Worm (Caenorhabditis elegans): ENCODE results near the gene srh-239.

srh-239 gene

ce11 chrV:15444188-15444587 is 1.3 kb upstream of the srh-239 start, which contains the start of gene T26H5.11:
TSS of gene T26H5.11 (minus strand) at chrV:15444288.
- no peak for TF ChIP-seq F37B4.10 (GFP tag; IDR thresholded peaks at IDR 0.05)
- no peak for TF ChIP-seq F57A8.1 (GFP tag; optimal IDR thresholded peaks at IDR 0.05)
- TF ChIP-seq ztf-25 (GFP tag; IDR thresholded peaks at IDR 0.05), result no peak
- no peak for TF ChIP-seq lsy-27 (tag; optimal IDR thresholded peaks at IDR 0.05; ENCODE audit: borderline replicate concordance, insufficient read depth)
- TF ChIP-seq madf-3 (GFP tag; IDR thresholded peaks at IDR 0.05), result no peak
- no peak for TF ChIP-seq sptf-2 (GFP tag; optimal IDR thresholded peaks at IDR 0.05)
- no peak for TF ChIP-seq somi-1 (GFP tag; optimal IDR thresholded peaks at IDR 0.05)
- TF ChIP-seq ama-1 (optimal IDR thresholded peaks at IDR 0.05), result no peak
- no peak for TF ChIP-seq ama-1 (GFP tag; optimal IDR thresholded peaks at IDR 0.05)
- TF ChIP-seq lsl-1 (GFP tag; optimal IDR thresholded peaks at IDR 0.05), result no peak
- no peak for TF ChIP-seq rcor-1 (GFP tag; IDR thresholded peaks at IDR 0.05)
- no peak for TF ChIP-seq C17E4.6 (GFP tag; IDR thresholded peaks at IDR 0.05)
- TF ChIP-seq let-526 (GFP tag; IDR thresholded peaks at IDR 0.05), result no peak

- TF ChIP-seq hmg-1.2 (GFP tag; IDR thresholded peaks at IDR 0.05) (no peak), nhr-80 (tag; optimal IDR thresholded peaks at IDR 0.05) (peak; percentile 2), die-1 (tag; optimal IDR thresholded peaks at IDR 0.05) (no peak), nhr-90 (tag; optimal IDR thresholded peaks at IDR 0.05) (no peak), ceh-100 (GFP tag; IDR thresholded peaks at IDR 0.05) (no peak), Y53F4B.3 (GFP tag; IDR thresholded peaks at IDR 0.05) (no peak)
These were observed 922 bp upstream of the srh-239 start, which contains the start of gene T26H5.9 for ce11 chrV:15444615-15445014. TSS of gene T26H5.9 (plus strand) at chrV:15444916.

ce11 chrV:15448408-15448807 is 2.9 kb downstream of the srh-239 start, which contains the start of gene T26H5.4:
TSS of gene T26H5.4 (minus strand) at chrV:15448701.
- TF ChIP-seq madf-6 (GFP tag; IDR thresholded peaks at IDR 0.05) (no peak), nhr-80 (tag; optimal IDR thresholded peaks at IDR 0.05) (peak; percentile 3)

- no peak for TF ChIP-seq Y53F4B.3 (GFP tag; IDR thresholded peaks at IDR 0.05)
- no peak for TF ChIP-seq hmg-1.2 (GFP tag; IDR thresholded peaks at IDR 0.05)
- TF ChIP-seq B0261.1 (tag; optimal IDR thresholded peaks at IDR 0.05), result no peak
- TF ChIP-seq Y53G8AR.9 (GFP tag; conservative IDR thresholded peaks at IDR 0.05), result no peak
- TF ChIP-seq rec-8 (tag; optimal IDR thresholded peaks at IDR 0.05), result no peak
- TF ChIP-seq nfya-2 (GFP tag; IDR thresholded peaks at IDR 0.05), result no peak
- no peak for TF ChIP-seq ceh-100 (GFP tag; IDR thresholded peaks at IDR 0.05)
- TF ChIP-seq ztf-22 (GFP tag; optimal IDR thresholded peaks at IDR 0.05), result no peak
These were observed 3.3 kb downstream of the srh-239 start, which contains the start of gene T26H5.14 for ce11 chrV:15448865-15449264. TSS of gene T26H5.14 (plus strand) at chrV:15449165.

ce11 chrV:15451421-15451820 is 5.9 kb downstream of the srh-239 start, which contains the start of gene srw-33:
TSS of gene srw-33 (minus strand) at chrV:15451521.
- TF ChIP-seq aptf-3 (GFP tag; IDR thresholded peaks at IDR 0.05), result no peak

- peak; percentile 57 for TF ChIP-seq him-1 (tag; optimal IDR thresholded peaks at IDR 0.05)
- peak; percentile 31; the same call in 1 of the 2 replicates for TF ChIP-seq ekl-4 (GFP tag; IDR thresholded peaks at IDR 0.05)
- TF ChIP-seq ztf-28 (GFP tag; IDR thresholded peaks at IDR 0.05), result peak; percentile 44; the same call in 1 of the 2 replicates
- TF ChIP-seq rec-8 (tag; optimal IDR thresholded peaks at IDR 0.05), result peak in 1 of 2 experiments; percentile 67
- peak; percentile 67; the same call in 1 of the 2 replicates for TF ChIP-seq egl-44 (GFP tag; IDR thresholded peaks at IDR 0.05)
- no peak for TF ChIP-seq C17E4.6 (GFP tag; IDR thresholded peaks at IDR 0.05)
- TF ChIP-seq somi-1 (GFP tag; optimal IDR thresholded peaks at IDR 0.05), result peak; percentile 2
- no peak for TF ChIP-seq nhr-80 (tag; optimal IDR thresholded peaks at IDR 0.05)
- no peak for TF ChIP-seq madf-8 (GFP tag; conservative IDR thresholded peaks at IDR 0.05)
- TF ChIP-seq lsl-1 (GFP tag; optimal IDR thresholded peaks at IDR 0.05), result peak; percentile 34
- peak; percentile 16 for TF ChIP-seq lin-54 (GFP tag; optimal IDR thresholded peaks at IDR 0.05)
- no peak for TF ChIP-seq snpc-3.4 (tag; optimal IDR thresholded peaks at IDR 0.05)
- 0 out of 2 replicates have a peak, but pooled peaks have one; percentile 59 for TF ChIP-seq egl-18 (GFP tag; IDR thresholded peaks at IDR 0.05)
- peak; percentile 86 for TF ChIP-seq tbp1 (GFP tag; optimal IDR thresholded peaks at IDR 0.05)
- TF ChIP-seq efl-1 (GFP tag; optimal IDR thresholded peaks at IDR 0.05), result no peak
- TF ChIP-seq hmg-20 (GFP tag; IDR thresholded peaks at IDR 0.05), result 0 out of 2 replicates have a peak, but pooled peaks have one; percentile 20
- no peak for TF ChIP-seq let-607 (tag; optimal IDR thresholded peaks at IDR 0.05)
- peak; percentile 52; the same call in 1 of the 2 replicates for TF ChIP-seq attf-6 (GFP tag; IDR thresholded peaks at IDR 0.05)
- 0 out of 2 replicates have a peak, but pooled peaks have one; percentile 49 for TF ChIP-seq ztf-25 (GFP tag; IDR thresholded peaks at IDR 0.05)
These were observed 8.8 kb downstream of the srh-239 start for ce11 chrV:15454322-15454721.

All from whole organism, young adult.